Fruit fly (Drosophila melanogaster): ENCODE measurements around the gene CG32298.

The CG32298 gene

dm6 chr3L:2390889-2391288 lies at the start of gene CG32298, which contains the start of gene CG32299:
CG32298 (minus strand) TSS chr3L:2390989.
CG32299 (minus strand) TSS chr3L:2390989.
- TF ChIP-seq CG12768 (GFP tag; optimal IDR thresholded peaks at IDR 0.05) (no peak), kay (GFP tag; ENCODE audit: borderline replicate concordance) (no peak), pad (GFP tag; optimal IDR thresholded peaks at IDR 0.05) (no peak), CG33017 (tag; optimal IDR thresholded peaks at IDR 0.05) (no peak), cnc (optimal IDR thresholded peaks at IDR 0.05) (no peak), toe (GFP tag; optimal IDR thresholded peaks at IDR 0.05) (no peak), CG1620 (GFP tag; optimal IDR thresholded peaks at IDR 0.05) (no peak), CG14711 (tag; optimal IDR thresholded peaks at IDR 0.05) (no peak), Crg-1 (GFP tag; optimal IDR thresholded peaks at IDR 0.05) (no peak), Hr96 (GFP tag; optimal IDR thresholded peaks at IDR 0.05) (no peak), cic (GFP tag; optimal IDR thresholded peaks at IDR 0.05) (no peak), Clk (GFP tag; optimal IDR thresholded peaks at IDR 0.05) (no peak), Mnt (GFP tag; optimal IDR thresholded peaks at IDR 0.05) (no peak), CG7101 (tag; optimal IDR thresholded peaks at IDR 0.05) (no peak), bab1 (GFP tag; optimal IDR thresholded peaks at IDR 0.05) (no peak)

dm6 chr3L:2438609-2439422 lies 48.0 kb upstream of the CG32298 start:
- TF ChIP-seq tj (GFP tag; optimal IDR thresholded peaks at IDR 0.05) (peak; percentile 3), CG14711 (tag; optimal IDR thresholded peaks at IDR 0.05) (no peak)

- no peak for TF ChIP-seq Mnt (GFP tag; optimal IDR thresholded peaks at IDR 0.05)
- TF ChIP-seq tj (GFP tag; optimal IDR thresholded peaks at IDR 0.05) = peak; percentile 73
- TF ChIP-seq pad (GFP tag; optimal IDR thresholded peaks at IDR 0.05) = no peak
- no peak for TF ChIP-seq CG7101 (tag; optimal IDR thresholded peaks at IDR 0.05)
- TF ChIP-seq cic (GFP tag; optimal IDR thresholded peaks at IDR 0.05) = no peak
- no peak for TF ChIP-seq kay (GFP tag; ENCODE audit: borderline replicate concordance)
These were observed 46.8 kb upstream of the CG32298 start for dm6 chr3L:2437571-2437970.

- TF ChIP-seq toe (GFP tag; optimal IDR thresholded peaks at IDR 0.05) = no peak
- no peak for TF ChIP-seq CG11617 (GFP tag; optimal IDR thresholded peaks at IDR 0.05)
- no peak for TF ChIP-seq CG33017 (tag; optimal IDR thresholded peaks at IDR 0.05)
- no peak for TF ChIP-seq CG5204 (GFP tag; optimal IDR thresholded peaks at IDR 0.05)
- TF ChIP-seq ovo (GFP tag; optimal IDR thresholded peaks at IDR 0.05) = no peak
- TF ChIP-seq CG7101 (tag; optimal IDR thresholded peaks at IDR 0.05) = no peak
- TF ChIP-seq pad (GFP tag; optimal IDR thresholded peaks at IDR 0.05) = no peak
- TF ChIP-seq cnc (optimal IDR thresholded peaks at IDR 0.05) = no peak
- no peak for TF ChIP-seq CG12768 (GFP tag; optimal IDR thresholded peaks at IDR 0.05)
- no peak for TF ChIP-seq Mnt (GFP tag; optimal IDR thresholded peaks at IDR 0.05)
- TF ChIP-seq bab1 (GFP tag; optimal IDR thresholded peaks at IDR 0.05) = no peak
- no peak for TF ChIP-seq cic (GFP tag; optimal IDR thresholded peaks at IDR 0.05)
- TF ChIP-seq CG14711 (tag; optimal IDR thresholded peaks at IDR 0.05) = no peak
- no peak for TF ChIP-seq tj (GFP tag; optimal IDR thresholded peaks at IDR 0.05)
- TF ChIP-seq CG1620 (GFP tag; optimal IDR thresholded peaks at IDR 0.05) = no peak
- TF ChIP-seq Hr96 (GFP tag; optimal IDR thresholded peaks at IDR 0.05) = no peak
These were observed 46.1 kb upstream of the CG32298 start for dm6 chr3L:2436754-2437335.

dm6 chr3L:2434179-2434578 lies 43.4 kb upstream of the CG32298 start:
- TF ChIP-seq CG7045 (GFP tag; optimal IDR thresholded peaks at IDR 0.05) = peak; percentile 16
- TF ChIP-seq CG12768 (GFP tag; optimal IDR thresholded peaks at IDR 0.05) = no peak
- TF ChIP-seq CG14711 (tag; optimal IDR thresholded peaks at IDR 0.05) = peak; percentile 41
- TF ChIP-seq kay (GFP tag; ENCODE audit: borderline replicate concordance) = peak; percentile 62
- peak; percentile 41 for TF ChIP-seq pad (GFP tag; optimal IDR thresholded peaks at IDR 0.05)
- TF ChIP-seq CG33017 (tag; optimal IDR thresholded peaks at IDR 0.05) = peak; percentile 4

dm6 chr3L:2433358-2433757 lies 42.6 kb upstream of the CG32298 start:
- TF ChIP-seq ovo (GFP tag; optimal IDR thresholded peaks at IDR 0.05) (no peak), cic (GFP tag; optimal IDR thresholded peaks at IDR 0.05) (no peak), CG14711 (tag; optimal IDR thresholded peaks at IDR 0.05) (peak; percentile 29), tj (GFP tag; optimal IDR thresholded peaks at IDR 0.05) (no peak), Hr96 (GFP tag; optimal IDR thresholded peaks at IDR 0.05) (no peak), Crg-1 (GFP tag; optimal IDR thresholded peaks at IDR 0.05) (no peak), CG5204 (GFP tag; optimal IDR thresholded peaks at IDR 0.05) (no peak), CG33017 (tag; optimal IDR thresholded peaks at IDR 0.05) (no peak), cnc (optimal IDR thresholded peaks at IDR 0.05) (no peak), toe (GFP tag; optimal IDR thresholded peaks at IDR 0.05) (no peak), CG11617 (GFP tag; optimal IDR thresholded peaks at IDR 0.05) (no peak), kay (GFP tag; ENCODE audit: borderline replicate concordance) (peak; percentile 51), CG7101 (tag; optimal IDR thresholded peaks at IDR 0.05) (peak; percentile 35), CG7045 (GFP tag; optimal IDR thresholded peaks at IDR 0.05) (peak; percentile 31), bab1 (GFP tag; optimal IDR thresholded peaks at IDR 0.05) (no peak), pad (GFP tag; optimal IDR thresholded peaks at IDR 0.05) (no peak), Clk (GFP tag; optimal IDR thresholded peaks at IDR 0.05) (peak; percentile 3), Mnt (GFP tag; optimal IDR thresholded peaks at IDR 0.05) (no peak), CG1620 (GFP tag; optimal IDR thresholded peaks at IDR 0.05) (no peak), CG12768 (GFP tag; optimal IDR thresholded peaks at IDR 0.05) (peak; percentile 5)
